Worm (Caenorhabditis elegans): ENCODE results near the gene acp-2.

DNA sequence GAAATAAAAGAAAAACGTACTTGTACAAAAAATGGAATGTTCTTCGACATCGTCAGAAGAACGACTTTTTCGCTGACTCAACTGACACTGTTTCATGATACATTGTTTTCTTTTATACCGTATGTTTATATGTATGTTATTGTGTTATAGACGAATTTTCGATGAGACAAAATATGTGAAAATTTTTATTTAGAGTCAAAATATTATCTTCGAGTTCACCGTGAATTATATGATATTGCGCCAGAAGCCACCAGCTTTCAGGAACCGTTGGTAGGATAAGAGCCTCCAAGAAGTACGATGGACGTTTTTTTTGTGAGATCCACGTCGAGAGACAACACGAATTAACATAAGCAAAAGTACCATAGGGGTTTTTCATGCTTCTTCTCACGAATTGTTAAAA lies 24.2 kb upstream of the acp-2 start, which contains the start of gene F22B5.6:
- TF ChIP-seq rnt-1 (tag; optimal IDR thresholded peaks at IDR 0.05) (no peak), ceh-6 (GFP tag; optimal IDR thresholded peaks at IDR 0.05) (no peak)

Measured in whole organism, late embryonic.